Worm (Caenorhabditis elegans): ENCODE measurements around the gene F41B5.1.

DNA sequence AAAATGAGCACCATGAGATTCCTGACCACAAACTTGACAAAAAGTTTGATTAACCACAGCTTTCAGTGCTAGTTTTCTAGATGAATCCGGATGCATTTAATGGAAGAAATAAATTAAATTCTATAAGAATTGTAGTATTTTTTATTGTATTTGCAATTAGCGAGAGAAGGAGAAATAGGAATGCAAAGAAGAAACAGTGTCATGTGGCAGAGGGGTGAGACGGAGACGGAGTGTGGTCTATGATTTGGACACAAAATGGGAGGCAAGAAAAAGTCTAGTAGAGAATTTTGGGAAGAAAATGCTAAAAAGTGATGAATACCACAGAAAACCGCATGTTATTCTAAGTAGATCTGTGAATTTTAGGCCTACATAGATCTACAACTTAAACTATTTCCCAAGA is 22.7 kb downstream of the F41B5.1 start, which contains the start of gene nhr-59:
- TF ChIP-seq ceh-31 (tag; optimal IDR thresholded peaks at IDR 0.05): no peak
- TF ChIP-seq nfya-1 (tag; optimal IDR thresholded peaks at IDR 0.05): no peak
- TF ChIP-seq unc-86 (tag; optimal IDR thresholded peaks at IDR 0.05): no peak
- no peak for TF ChIP-seq T23F11.4 (GFP tag; optimal IDR thresholded peaks at IDR 0.05)
- no peak for TF ChIP-seq pax-1 (tag; optimal IDR thresholded peaks at IDR 0.05)
- no peak for TF ChIP-seq nhr-11 (tag; optimal IDR thresholded peaks at IDR 0.05)
- no peak for TF ChIP-seq unc-55 (GFP tag; optimal IDR thresholded peaks at IDR 0.05)
- TF ChIP-seq unc-3 (GFP tag; conservative IDR thresholded peaks at IDR 0.05): no peak
- no peak for TF ChIP-seq unc-3 (tag; optimal IDR thresholded peaks at IDR 0.05)
- no peak for TF ChIP-seq fax-1 (tag; optimal IDR thresholded peaks at IDR 0.05)
- TF ChIP-seq ama-1 (optimal IDR thresholded peaks at IDR 0.05): no peak
- TF ChIP-seq hlh-15 (tag; optimal IDR thresholded peaks at IDR 0.05): no peak
- no peak for TF ChIP-seq fkh-10 (GFP tag; optimal IDR thresholded peaks at IDR 0.05)
- TF ChIP-seq elt-2 (tag; optimal IDR thresholded peaks at IDR 0.05): no peak
